Worm (Caenorhabditis elegans) whole organism, mixed stage, embryonic: ENCODE data around the gene ins-1.
A peak's percentile ranks its signal among the peaks of the same experiment; 100 is the strongest.

Experiments
- M03D4.4 ChIP-seq: sonication (generic microtip); optimal IDR thresholded peaks from 2 replicates; lab custom pipeline; 2017; ENCODE audit warnings: mild to moderate bottlenecking, missing genetic modification characterization, missing compliant biosample characterization
- ceh-39 ChIP-seq: fragments of 150-350 bp; optimal IDR thresholded peaks from 2 replicates; lab custom pipeline; 2014; ENCODE audit warnings: missing biosample characterization, missing genetic modification characterization
- ceh-43 ChIP-seq: fragments of 200-800 bp; sonication (Bioruptor generic); optimal IDR thresholded peaks from 2 replicates; lab custom pipeline; 2018; ENCODE audit warnings: mild to moderate bottlenecking, missing genetic modification characterization, moderate library complexity, missing compliant biosample characterization
- ceh-83 ChIP-seq: fragments of 200-800 bp; sonication (Bioruptor generic); optimal IDR thresholded peaks from 2 replicates; lab custom pipeline; 2018; ENCODE audit warnings: mild to moderate bottlenecking, missing genetic modification characterization, missing compliant biosample characterization
- ces-1 ChIP-seq: fragments of 150-350 bp; optimal IDR thresholded peaks from 2 replicates; lab custom pipeline; 2014; ENCODE audit warnings: missing biosample characterization, missing genetic modification reagents, missing genetic modification characterization
- cnd-1 ChIP-seq: fragments of 200-800 bp; sonication (Bioruptor generic); optimal IDR thresholded peaks from 2 replicates; lab custom pipeline; 2018; ENCODE audit warnings: mild to moderate bottlenecking, missing genetic modification characterization, missing compliant biosample characterization
- drap-1 ChIP-seq: fragments of 200-800 bp; sonication (Bioruptor generic); optimal IDR thresholded peaks from 3 replicates; lab custom pipeline; 2018; ENCODE audit warnings: mild to moderate bottlenecking, missing genetic modification characterization, missing compliant biosample characterization
- elt-1 ChIP-seq: sonication (generic microtip); optimal IDR thresholded peaks from 2 replicates; lab custom pipeline; 2017; ENCODE audit warnings: missing genetic modification characterization, mild to moderate bottlenecking, missing compliant biosample characterization, antibody characterized with exemption, moderate library complexity, borderline replicate concordance; ENCODE audit not compliant: insufficient read depth
- elt-3 ChIP-seq: fragments of 150-350 bp; optimal IDR thresholded peaks from 2 replicates; lab custom pipeline; 2014; ENCODE audit warnings: missing biosample characterization, missing genetic modification characterization
- flh-1 ChIP-seq: fragments of 200-800 bp; sonication (Bioruptor generic); optimal IDR thresholded peaks from 2 replicates; lab custom pipeline; 2018; ENCODE audit warnings: mild to moderate bottlenecking, missing genetic modification characterization, moderate library complexity, missing compliant biosample characterization
- ham-2 ChIP-seq: fragments of 200-800 bp; sonication (Bioruptor generic); optimal IDR thresholded peaks from 2 replicates; lab custom pipeline; 2018; ENCODE audit warnings: mild to moderate bottlenecking, missing genetic modification characterization, missing compliant biosample characterization
- hlh-1 ChIP-seq: fragments of 150-350 bp; optimal IDR thresholded peaks from 2 replicates; lab custom pipeline; 2014; ENCODE audit warnings: missing biosample characterization, missing genetic modification reagents, missing genetic modification characterization
- lin-13 ChIP-seq: fragments of 150-350 bp; optimal IDR thresholded peaks from 2 replicates; lab custom pipeline; 2014; ENCODE audit warnings: missing biosample characterization, missing genetic modification characterization
- lsy-2 ChIP-seq: fragments of 150-350 bp; optimal IDR thresholded peaks from 2 replicates; lab custom pipeline; 2014; ENCODE audit warnings: missing biosample characterization, missing genetic modification characterization
- mab-5 ChIP-seq: fragments of 150-350 bp; optimal IDR thresholded peaks from 2 replicates; lab custom pipeline; 2014; ENCODE audit warnings: missing biosample characterization, missing genetic modification characterization
- mep-1 ChIP-seq: fragments of 150-350 bp; optimal IDR thresholded peaks from 2 replicates; lab custom pipeline; 2017; ENCODE audit warnings: missing biosample characterization, missing genetic modification reagents, missing genetic modification characterization, inconsistent platforms
- mls-2 ChIP-seq: sonication (generic microtip); optimal IDR thresholded peaks from 2 replicates; lab custom pipeline; 2016; ENCODE audit warnings: mild to moderate bottlenecking, missing genetic modification characterization, moderate library complexity, missing compliant biosample characterization
- nhr-12 ChIP-seq: fragments of 150-350 bp; optimal IDR thresholded peaks from 2 replicates; lab custom pipeline; 2014; ENCODE audit warnings: missing biosample characterization, missing genetic modification characterization
- nhr-2 ChIP-seq: fragments of 150-350 bp; optimal IDR thresholded peaks from 2 replicates; lab custom pipeline; 2014; ENCODE audit warnings: missing biosample characterization, missing genetic modification characterization
- nhr-237 ChIP-seq: fragments of 150-350 bp; optimal IDR thresholded peaks from 2 replicates; lab custom pipeline; 2014; ENCODE audit warnings: missing biosample characterization, missing genetic modification characterization
- nhr-28 ChIP-seq: fragments of 150-350 bp; optimal IDR thresholded peaks from 2 replicates; lab custom pipeline; 2014; ENCODE audit warnings: missing biosample characterization, missing genetic modification characterization
- nhr-76 ChIP-seq: sonication (generic microtip); optimal IDR thresholded peaks from 2 replicates; lab custom pipeline; 2017; ENCODE audit warnings: missing biosample characterization, missing genetic modification characterization
- pha-4 ChIP-seq: fragments of 150-350 bp; optimal IDR thresholded peaks from 2 replicates; lab custom pipeline; 2018; ENCODE audit warnings: missing biosample characterization, missing genetic modification reagents, missing genetic modification characterization
- sem-2 ChIP-seq: fragments of 200-800 bp; sonication (Bioruptor generic); optimal IDR thresholded peaks from 2 replicates; lab custom pipeline; 2018; ENCODE audit warnings: mild to moderate bottlenecking, missing genetic modification characterization, missing compliant biosample characterization
- snpc-4 ChIP-seq: fragments of 150-350 bp; optimal IDR thresholded peaks from 2 replicates; lab custom pipeline; 2014; ENCODE audit warnings: missing biosample characterization, missing genetic modification characterization
- sptf-1 ChIP-seq: sonication (generic microtip); optimal IDR thresholded peaks from 2 replicates; lab custom pipeline; 2017; ENCODE audit warnings: mild to moderate bottlenecking, missing genetic modification characterization, moderate library complexity, missing compliant biosample characterization
- tbx-8 ChIP-seq: fragments of 200-800 bp; sonication (Bioruptor generic); optimal IDR thresholded peaks from 2 replicates; lab custom pipeline; 2018; ENCODE audit warnings: mild to moderate bottlenecking, missing genetic modification characterization, moderate library complexity, missing compliant biosample characterization
- unc-39 ChIP-seq: fragments of 150-350 bp; optimal IDR thresholded peaks from 2 replicates; lab custom pipeline; 2014; ENCODE audit warnings: missing biosample characterization, missing genetic modification characterization
- unc-62 ChIP-seq: fragments of 150-350 bp; optimal IDR thresholded peaks from 2 replicates; lab custom pipeline; 2014; ENCODE audit warnings: missing biosample characterization, missing genetic modification reagents, missing genetic modification characterization
- zip-8 ChIP-seq: fragments of 150-350 bp; optimal IDR thresholded peaks from 2 replicates; lab custom pipeline; 2014; ENCODE audit warnings: missing biosample characterization, missing genetic modification characterization
- ztf-11 ChIP-seq: fragments of 150-350 bp; optimal IDR thresholded peaks from 2 replicates; lab custom pipeline; 2014; ENCODE audit warnings: missing biosample characterization, missing genetic modification characterization

Gene ins-1

ce11 chrIV:10425129-10425528, 11.4 kb upstream of the ins-1 start:
- no peak for TF ChIP-seq ceh-83 (GFP tag; lab: Kevin White, UChicago)
- TF ChIP-seq lsy-2 = peak; percentile 27
- TF ChIP-seq, all 35 proteins: peak for 1

ce11 chrIV:10429129-10429528, 7.4 kb upstream of the ins-1 start, which contains the start of gene F13B12.2:
F13B12.2 (minus strand) TSS chrIV:10429130.
- no peak for TF ChIP-seq mab-5 (tag; lab: Kevin White, UChicago)
- no peak for TF ChIP-seq zip-8 (tag; lab: Kevin White, UChicago)
- no peak for TF ChIP-seq mep-1
- no peak for TF ChIP-seq ceh-43
- no peak for TF ChIP-seq ztf-11 (tag; lab: Kevin White, UChicago)
- no peak for TF ChIP-seq cnd-1 (tag; lab: Kevin White, UChicago)
- no peak for TF ChIP-seq sptf-1 (tag; lab: Kevin White, UChicago)
- TF ChIP-seq lin-13 = no peak
- TF ChIP-seq unc-39 (tag; lab: Kevin White, UChicago) = no peak
- TF ChIP-seq tbx-8 (GFP tag; lab: Kevin White, UChicago) = no peak

ce11 chrIV:10430507-10430906, 6.0 kb upstream of the ins-1 start:
- TF ChIP-seq cnd-1 (tag; lab: Kevin White, UChicago) = no peak
- TF ChIP-seq snpc-4 (tag; lab: Kevin White, UChicago) = no peak
- no peak for TF ChIP-seq ces-1
- no peak for TF ChIP-seq unc-39 (tag; lab: Kevin White, UChicago)
- no peak for TF ChIP-seq sptf-1 (tag; lab: Kevin White, UChicago)
- no peak for TF ChIP-seq unc-62 (GFP tag; lab: Kevin White, UChicago)
- TF ChIP-seq ham-2 (GFP tag; lab: Kevin White, UChicago) = no peak
- TF ChIP-seq ceh-39 (tag; lab: Kevin White, UChicago) = no peak
- TF ChIP-seq zip-8 (tag; lab: Kevin White, UChicago) = no peak
- TF ChIP-seq nhr-28 (tag; lab: Kevin White, UChicago) = no peak
- TF ChIP-seq tbx-8 (GFP tag; lab: Kevin White, UChicago) = no peak
- TF ChIP-seq M03D4.4 = no peak
- no peak for TF ChIP-seq nhr-2 (tag; lab: Kevin White, UChicago)
- TF ChIP-seq elt-1 = no peak
- no peak for TF ChIP-seq nhr-237 (tag; lab: Kevin White, UChicago)
- TF ChIP-seq nhr-76 (tag; lab: Kevin White, UChicago) = no peak

DNA sequence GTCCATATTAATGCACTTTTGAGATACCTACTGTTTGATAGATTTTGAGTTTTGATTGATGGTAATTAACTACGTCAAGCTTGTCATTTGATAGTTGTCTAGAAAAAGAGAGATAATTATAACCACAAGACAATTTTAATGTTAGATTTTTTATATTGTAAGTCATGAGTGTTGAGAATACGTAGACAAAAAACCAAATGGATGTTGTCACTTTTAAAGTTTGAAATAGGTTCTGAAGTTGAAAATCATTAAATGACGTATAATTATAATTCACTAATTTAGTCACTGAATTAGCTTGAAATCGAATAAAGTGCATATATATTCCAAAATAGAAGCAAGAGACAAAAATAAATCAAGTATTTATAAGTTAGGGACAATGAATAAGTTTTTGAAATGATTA, 613 bp downstream of the ins-1 start:
- TF ChIP-seq pha-4 (tag; lab: Kevin White, UChicago) = no peak
- no peak for TF ChIP-seq nhr-28 (tag; lab: Kevin White, UChicago)
- no peak for TF ChIP-seq hlh-1 (tag; lab: Kevin White, UChicago)
- TF ChIP-seq ztf-11 (tag; lab: Kevin White, UChicago) = no peak
- no peak for TF ChIP-seq mab-5 (tag; lab: Kevin White, UChicago)
- no peak for TF ChIP-seq ceh-83 (GFP tag; lab: Kevin White, UChicago)
- no peak for TF ChIP-seq unc-39 (tag; lab: Kevin White, UChicago)
- TF ChIP-seq, all 35 proteins: peak for 0

ce11 chrIV:10438901-10439300, 2.4 kb downstream of the ins-1 start, which contains the start of gene F13B12.3:
F13B12.3 (plus strand) TSS chrIV:10439123.
- TF ChIP-seq unc-62 (GFP tag; lab: Kevin White, UChicago) = no peak
- TF ChIP-seq hlh-1 (tag; lab: Kevin White, UChicago) = no peak
- TF ChIP-seq nhr-2 (tag; lab: Kevin White, UChicago) = no peak
- TF ChIP-seq mep-1 = no peak
- TF ChIP-seq ztf-11 (tag; lab: Kevin White, UChicago) = no peak
- no peak for TF ChIP-seq sem-2
- no peak for TF ChIP-seq ces-1
- no peak for TF ChIP-seq lin-13
- no peak for TF ChIP-seq ceh-39 (tag; lab: Kevin White, UChicago)
- no peak for TF ChIP-seq mls-2 (tag; lab: Kevin White, UChicago)
- TF ChIP-seq elt-3 (tag; lab: Kevin White, UChicago) = no peak
- TF ChIP-seq nhr-76 (tag; lab: Kevin White, UChicago) = no peak

DNA sequence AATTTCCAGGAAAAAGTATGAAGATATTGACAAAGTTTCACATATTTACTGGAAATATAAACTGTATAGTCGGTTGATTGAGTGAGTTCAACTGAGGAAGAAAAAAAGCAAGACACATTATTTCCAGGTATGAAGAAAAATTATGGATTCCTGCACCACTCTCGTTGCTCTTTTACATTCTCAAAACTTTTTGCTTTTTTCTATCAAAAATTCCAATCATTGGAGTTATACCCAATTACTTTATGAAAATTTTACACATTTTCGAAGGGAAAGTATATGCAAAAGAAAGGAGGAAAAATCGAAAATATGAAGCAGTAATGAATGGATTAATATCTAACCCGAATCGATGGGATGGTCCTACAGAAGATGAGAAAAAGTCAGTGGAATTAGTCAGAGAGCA, 6.4 kb downstream of the ins-1 start:
- TF ChIP-seq ceh-39 (tag; lab: Kevin White, UChicago) (no peak), M03D4.4 (no peak), nhr-76 (tag; lab: Kevin White, UChicago) (no peak), drap-1 (GFP tag; lab: Kevin White, UChicago) (no peak), pha-4 (tag; lab: Kevin White, UChicago) (no peak), mep-1 (no peak), mab-5 (tag; lab: Kevin White, UChicago) (no peak), sptf-1 (tag; lab: Kevin White, UChicago) (no peak), nhr-12 (tag; lab: Kevin White, UChicago) (no peak), nhr-28 (tag; lab: Kevin White, UChicago) (no peak), ceh-43 (no peak), unc-62 (GFP tag; lab: Kevin White, UChicago) (no peak), nhr-2 (tag; lab: Kevin White, UChicago) (no peak), ceh-83 (GFP tag; lab: Kevin White, UChicago) (no peak), flh-1 (GFP tag; lab: Kevin White, UChicago) (no peak)
- TF ChIP-seq, all 35 proteins: peak for 0
